Worm (Caenorhabditis elegans) whole organism, young adult: ENCODE measurements around the gene F38B2.4.
A peak's percentile ranks its signal among the peaks of the same experiment; 100 is the strongest.

Source experiments
- B0019.2 ChIP-seq: fragments of 200-800 bp; sonication (Bioruptor generic); conservative IDR thresholded peaks from 2 replicates; pipeline ENCODE4 v1.3.6; 2022; ENCODE audit warnings: missing genetic modification reagents, missing genetic modification characterization, missing compliant biosample characterization
- C06A6.2 ChIP-seq: fragments of 200-800 bp; sonication (Bioruptor generic); conservative IDR thresholded peaks from 2 replicates; pipeline ENCODE4 v1.3.6; 2022; ENCODE audit warnings: missing genetic modification characterization, missing compliant biosample characterization
- D2030.7 ChIP-seq: fragments of 200-800 bp; sonication (Bioruptor generic); IDR thresholded peaks from 2 replicates; pipeline ENCODE4 v1.3.6; 2022; ENCODE audit warnings: missing genetic modification reagents, missing genetic modification characterization, missing compliant biosample characterization
- F10E7.11 ChIP-seq: sonication (generic microtip); optimal IDR thresholded peaks from 2 replicates; lab custom pipeline; 2017; ENCODE audit warnings: mild to moderate bottlenecking, missing genetic modification characterization, moderate library complexity, missing compliant biosample characterization
- F39B2.1 ChIP-seq: fragments of 200-800 bp; sonication (Bioruptor generic); IDR thresholded peaks from 2 replicates; pipeline ENCODE4 v1.3.6; 2022; ENCODE audit warnings: missing genetic modification reagents, missing genetic modification characterization, missing compliant biosample characterization
- K11D2.4 ChIP-seq: fragments of 200-800 bp; sonication (Bioruptor generic); IDR thresholded peaks from 2 replicates; pipeline ENCODE4 v1.3.6; 2022; ENCODE audit warnings: missing genetic modification reagents, missing genetic modification characterization, missing compliant biosample characterization
- Y56A3A.18 ChIP-seq: fragments of 200-800 bp; sonication (Bioruptor generic); IDR thresholded peaks from 2 replicates; pipeline ENCODE4 v1.3.6; 2022; ENCODE audit warnings: missing genetic modification reagents, missing genetic modification characterization, missing compliant biosample characterization
- Y79H2A.3 ChIP-seq: fragments of 200-800 bp; sonication (Bioruptor generic); conservative IDR thresholded peaks from 2 replicates; pipeline ENCODE4 v1.3.6; 2022; ENCODE audit warnings: missing genetic modification reagents, missing genetic modification characterization, missing compliant biosample characterization
- akir-1 ChIP-seq: fragments of 200-800 bp; sonication (Bioruptor generic); optimal IDR thresholded peaks from 2 replicates; lab custom pipeline; 2018; ENCODE audit warnings: mild to moderate bottlenecking, missing genetic modification characterization, moderate library complexity, missing compliant biosample characterization
- ama-1 ChIP-seq, 3 experiments: fragments of 150-350 bp in 1 of 3; sonication (generic microtip) in 2 of 3; optimal IDR thresholded peaks; 2 replicates each; lab custom pipeline; 2014 to 2018; ENCODE audit warnings: missing biosample characterization in 2 of 3, missing genetic modification characterization in 2 of 3, missing genetic modification reagents in 2 of 3
- aptf-3 ChIP-seq: fragments of 200-800 bp; sonication (Bioruptor generic); IDR thresholded peaks from 2 replicates; pipeline ENCODE4 v1.3.6; 2022; ENCODE audit warnings: missing genetic modification characterization, missing compliant biosample characterization
- athp-1 ChIP-seq: sonication (generic microtip); optimal IDR thresholded peaks from 2 replicates; lab custom pipeline; 2017; ENCODE audit warnings: mild to moderate bottlenecking, missing genetic modification characterization, missing compliant biosample characterization
- ccch-3 ChIP-seq: fragments of 200-800 bp; sonication (Bioruptor generic); optimal IDR thresholded peaks from 2 replicates; lab custom pipeline; 2018; ENCODE audit warnings: mild to moderate bottlenecking, missing genetic modification characterization, missing compliant biosample characterization
- ceh-27 ChIP-seq: fragments of 200-800 bp; sonication (Bioruptor generic); optimal IDR thresholded peaks from 2 replicates; lab custom pipeline; 2018; ENCODE audit warnings: mild to moderate bottlenecking, missing genetic modification characterization, moderate library complexity, missing compliant biosample characterization
- ceh-91 ChIP-seq: fragments of 200-800 bp; sonication (Bioruptor generic); IDR thresholded peaks from 2 replicates; pipeline ENCODE4 v1.3.6; 2022; ENCODE audit warnings: missing genetic modification reagents, missing genetic modification characterization, missing compliant biosample characterization
- egl-44 ChIP-seq: fragments of 200-800 bp; sonication (Bioruptor generic); IDR thresholded peaks from 2 replicates; pipeline ENCODE4 v1.3.6; 2022; ENCODE audit warnings: missing genetic modification reagents, missing genetic modification characterization, missing compliant biosample characterization
- ets-4 ChIP-seq: fragments of 200-800 bp; sonication (Bioruptor generic); optimal IDR thresholded peaks from 2 replicates; lab custom pipeline; 2018; ENCODE audit warnings: mild to moderate bottlenecking, missing genetic modification characterization, missing compliant biosample characterization
- hrde-1 ChIP-seq: sonication (generic microtip); optimal IDR thresholded peaks from 2 replicates; lab custom pipeline; 2016; ENCODE audit warnings: missing genetic modification characterization, mild to moderate bottlenecking, missing compliant biosample characterization, moderate library complexity, missing genotype, missing genetic modification reagents, borderline replicate concordance
- lin-26 ChIP-seq: fragments of 200-800 bp; sonication (Bioruptor generic); IDR thresholded peaks from 2 replicates; pipeline ENCODE4 v1.3.6; 2022; ENCODE audit warnings: missing genetic modification reagents, missing genetic modification characterization, missing compliant biosample characterization
- lsl-1 ChIP-seq: fragments of 200-800 bp; sonication (Bioruptor generic); optimal IDR thresholded peaks from 2 replicates; lab custom pipeline; 2018; ENCODE audit warnings: mild to moderate bottlenecking, missing genetic modification characterization, moderate library complexity, missing compliant biosample characterization
- mcd-1 ChIP-seq: fragments of 200-800 bp; sonication (Bioruptor generic); IDR thresholded peaks from 2 replicates; pipeline ENCODE4 v1.3.6; 2022; ENCODE audit warnings: missing genetic modification reagents, missing genetic modification characterization, missing compliant biosample characterization
- mel-28 ChIP-seq: sonication (generic microtip); optimal IDR thresholded peaks from 2 replicates; lab custom pipeline; 2016; ENCODE audit warnings: borderline replicate concordance, mild to moderate bottlenecking, missing genetic modification characterization, missing compliant biosample characterization
- nfyb-1 ChIP-seq: fragments of 200-800 bp; sonication (Bioruptor generic); IDR thresholded peaks from 2 replicates; pipeline ENCODE4 v1.3.6; 2022; ENCODE audit warnings: missing genetic modification reagents, missing genetic modification characterization, missing compliant biosample characterization
- nhr-80 ChIP-seq: sonication (generic microtip); optimal IDR thresholded peaks from 2 replicates; lab custom pipeline; 2016; ENCODE audit warnings: missing genetic modification characterization, missing compliant biosample characterization
- nhr-90 ChIP-seq: sonication (generic microtip); optimal IDR thresholded peaks from 2 replicates; lab custom pipeline; 2016; ENCODE audit warnings: missing genotype, mild to moderate bottlenecking, missing genetic modification characterization, missing compliant biosample characterization
- pha-4 ChIP-seq: fragments of 150-350 bp; sonication (generic microtip); optimal IDR thresholded peaks from 2 replicates; lab custom pipeline; 2014; ENCODE audit warnings: missing biosample characterization, missing genetic modification reagents, missing genetic modification characterization
- rec-8 ChIP-seq, 2 experiments: sonication (generic microtip); optimal IDR thresholded peaks; 2 replicates each; lab custom pipeline; 2016; ENCODE audit warnings: mild to moderate bottlenecking in 2 of 2, missing genetic modification characterization in 2 of 2, missing genetic modification reagents in 2 of 2, missing genotype in 2 of 2, missing biosample characterization in 1 of 2, missing compliant biosample characterization in 1 of 2, moderate library complexity in 1 of 2
- repo-1 ChIP-seq: sonication (generic microtip); optimal IDR thresholded peaks from 2 replicates; lab custom pipeline; 2017; ENCODE audit warnings: mild to moderate bottlenecking, missing genetic modification characterization, missing compliant biosample characterization
- sea-2 ChIP-seq: fragments of 200-800 bp; sonication (Bioruptor generic); IDR thresholded peaks from 2 replicates; pipeline ENCODE4 v1.3.6; 2022; ENCODE audit warnings: missing genetic modification characterization, missing compliant biosample characterization
- snpc-1.3 ChIP-seq: sonication (generic microtip); optimal IDR thresholded peaks from 2 replicates; lab custom pipeline; 2017; ENCODE audit warnings: missing genetic modification characterization, mild to moderate bottlenecking, missing compliant biosample characterization, antibody characterized with exemption, moderate library complexity, missing genotype, missing genetic modification reagents; ENCODE audit not compliant: insufficient read depth
- snpc-4 ChIP-seq, 5 experiments: fragments of 150-350 bp in 1 of 5; sonication (generic microtip) in 4 of 5; optimal IDR thresholded peaks; 2 replicates each; lab custom pipeline; 2014 to 2018; ENCODE audit warnings: missing genetic modification characterization in 5 of 5, missing biosample characterization in 3 of 5, antibody characterized with exemption in 2 of 5, mild to moderate bottlenecking in 2 of 5, missing compliant biosample characterization in 2 of 5, missing genotype in 2 of 5, moderate library complexity in 2 of 5, missing genetic modification reagents in 1 of 5
- tbp1 ChIP-seq: fragments of 200-800 bp; sonication (Bioruptor generic); optimal IDR thresholded peaks from 2 replicates; lab custom pipeline; 2018; ENCODE audit warnings: mild to moderate bottlenecking, missing genetic modification characterization, missing compliant biosample characterization
- xnd-1 ChIP-seq: sonication (generic microtip); optimal IDR thresholded peaks from 2 replicates; lab custom pipeline; 2016; ENCODE audit warnings: missing genotype, missing genetic modification reagents, missing genetic modification characterization, missing compliant biosample characterization
- zim-3 ChIP-seq: sonication (generic microtip); optimal IDR thresholded peaks from 2 replicates; lab custom pipeline; 2017; ENCODE audit warnings: mild to moderate bottlenecking, missing genetic modification characterization, moderate library complexity, missing compliant biosample characterization
- ztf-25 ChIP-seq: fragments of 200-800 bp; sonication (Bioruptor generic); IDR thresholded peaks from 2 replicates; pipeline ENCODE4 v1.3.6; 2022; ENCODE audit warnings: missing genetic modification reagents, missing genetic modification characterization, missing compliant biosample characterization
- ztf-6 ChIP-seq: fragments of 200-800 bp; sonication (Bioruptor generic); IDR thresholded peaks from 2 replicates; pipeline ENCODE4 v1.3.6; 2022; ENCODE audit warnings: missing genetic modification reagents, missing genetic modification characterization, missing compliant biosample characterization

F38B2.4 gene

ce11 chrX:11252429-11252828 is 35.1 kb downstream of the F38B2.4 start (continued):
- TF ChIP-seq repo-1 (tag; lab: Kevin White, UChicago) (no peak), lsl-1 (GFP tag; lab: Kevin White, UChicago) (no peak), mel-28 (tag; lab: Kevin White, UChicago) (no peak), pha-4 (no peak), zim-3 (no peak), Y79H2A.3 (GFP tag; lab: Robert Waterston, UW) (no peak), lin-26 (GFP tag; lab: Robert Waterston, UW) (peak; percentile 91), ama-1 (optimal IDR thresholded peaks at IDR 0.05; lab: Kevin White, UChicago) (no peak), ama-1 (GFP tag; optimal IDR thresholded peaks at IDR 0.05; lab: Kevin White, UChicago) (no peak), F10E7.11 (tag; lab: Kevin White, UChicago) (peak; percentile 53), egl-44 (peak; percentile 51; the same call in 1 of the 2 replicates), ztf-25 (GFP tag; lab: Robert Waterston, UW) (peak; percentile 86), C06A6.2 (GFP tag; lab: Robert Waterston, UW) (no peak), athp-1 (tag; lab: Kevin White, UChicago) (no peak), mcd-1 (no peak; the same call in 1 of the 2 replicates), ccch-3 (GFP tag; lab: Kevin White, UChicago) (no peak), akir-1 (GFP tag; lab: Kevin White, UChicago) (peak; percentile 12), hrde-1 (tag; lab: Kevin White, UChicago) (peak; percentile 70), xnd-1 (tag; lab: Kevin White, UChicago) (no peak), nhr-90 (tag; lab: Kevin White, UChicago) (peak; percentile 72), D2030.7 (GFP tag; lab: Robert Waterston, UW) (no peak; the same call in 1 of the 2 replicates), F39B2.1 (no peak), ceh-27 (peak; percentile 62), aptf-3 (GFP tag; lab: Robert Waterston, UW) (no peak), rec-8 (tag; optimal IDR thresholded peaks at IDR 0.05; lab: Kevin White, UChicago) (peak; percentile 70 to 88), tbp1 (GFP tag; lab: Kevin White, UChicago) (peak; percentile 91), ztf-6 (GFP tag; lab: Robert Waterston, UW) (no peak), B0019.2 (GFP tag; lab: Robert Waterston, UW) (no peak), snpc-4 (GFP tag; optimal IDR thresholded peaks at IDR 0.05; lab: Kevin White, UChicago) (peak; percentile 82), snpc-4 (tag; optimal IDR thresholded peaks at IDR 0.05; lab: Kevin White, UChicago) (peak in 2 of 4 experiments; percentile 53 to 76), nfyb-1 (peak; percentile 77; the same call in 1 of the 2 replicates), Y56A3A.18 (GFP tag; lab: Robert Waterston, UW) (0 out of 2 replicates have a peak, but pooled peaks have one; percentile 54), snpc-1.3 (peak; percentile 30), ceh-91 (no peak), sea-2 (no peak)
- TF ChIP-seq, all 124 proteins: peak for 47

ce11 chrX:11251928-11252327 is 35.6 kb downstream of the F38B2.4 start:
- TF ChIP-seq nhr-80 = peak; percentile 79
- TF ChIP-seq K11D2.4 (GFP tag; lab: Robert Waterston, UW) = no peak
- no peak for TF ChIP-seq zim-3
- TF ChIP-seq ztf-25 (GFP tag; lab: Robert Waterston, UW) = no peak
- TF ChIP-seq ets-4 (GFP tag; lab: Kevin White, UChicago) = peak; percentile 81
